Worm (Caenorhabditis elegans) whole organism, late embryonic: Measurements from ENCODE around the gene gst-37.

Experiments used
- C08G9.2 ChIP-seq: sonication (generic microtip); optimal IDR thresholded peaks from 2 replicates; lab custom pipeline; 2016; ENCODE audit warnings: mild to moderate bottlenecking, missing genetic modification characterization, moderate library complexity, missing compliant biosample characterization
- C38D4.7 ChIP-seq: fragments of 200-800 bp; sonication (Bioruptor generic); optimal IDR thresholded peaks from 2 replicates; lab custom pipeline; 2018; ENCODE audit warnings: mild to moderate bottlenecking, missing genetic modification characterization, moderate library complexity, missing compliant biosample characterization
- K02D7.2 ChIP-seq: sonication (generic microtip); optimal IDR thresholded peaks from 2 replicates; lab custom pipeline; 2017; ENCODE audit warnings: mild to moderate bottlenecking, missing genetic modification characterization, missing compliant biosample characterization
- K09A11.1 ChIP-seq: sonication (generic microtip); optimal IDR thresholded peaks from 2 replicates; lab custom pipeline; 2017; ENCODE audit warnings: antibody characterized with exemption, mild to moderate bottlenecking, missing genetic modification characterization, missing compliant biosample characterization; ENCODE audit not compliant: insufficient read depth
- T23F11.4 ChIP-seq: fragments of 200-800 bp; sonication (Bioruptor generic); optimal IDR thresholded peaks from 2 replicates; lab custom pipeline; 2018; ENCODE audit warnings: mild to moderate bottlenecking, missing genetic modification characterization, missing compliant biosample characterization
- Y22D7AL.16 ChIP-seq: sonication (generic microtip); optimal IDR thresholded peaks from 2 replicates; lab custom pipeline; 2016; ENCODE audit warnings: missing genetic modification characterization, missing compliant biosample characterization
- ahr-1 ChIP-seq: sonication (generic microtip); optimal IDR thresholded peaks from 2 replicates; lab custom pipeline; 2016; ENCODE audit warnings: missing genetic modification characterization, missing compliant biosample characterization
- ama-1 ChIP-seq: fragments of 150-350 bp; optimal IDR thresholded peaks from 2 replicates; lab custom pipeline; 2014
- ceh-14 ChIP-seq: sonication (generic microtip); optimal IDR thresholded peaks from 2 replicates; lab custom pipeline; 2016; ENCODE audit warnings: missing genotype, missing genetic modification characterization, missing compliant biosample characterization
- ceh-18 ChIP-seq: sonication (generic microtip); optimal IDR thresholded peaks from 2 replicates; lab custom pipeline; 2016; ENCODE audit warnings: missing genetic modification characterization, missing compliant biosample characterization
- ceh-2 ChIP-seq: sonication (generic microtip); optimal IDR thresholded peaks from 2 replicates; lab custom pipeline; 2016; ENCODE audit warnings: missing genotype, missing genetic modification characterization, missing compliant biosample characterization
- ceh-24 ChIP-seq: sonication (generic microtip); optimal IDR thresholded peaks from 2 replicates; lab custom pipeline; 2016; ENCODE audit warnings: mild to moderate bottlenecking, missing genetic modification characterization, missing compliant biosample characterization
- ceh-30 ChIP-seq: fragments of 150-350 bp; optimal IDR thresholded peaks from 2 replicates; lab custom pipeline; 2014; ENCODE audit warnings: missing biosample characterization, missing genetic modification characterization
- ceh-45 ChIP-seq: fragments of 200-800 bp; sonication (Bioruptor generic); IDR thresholded peaks from 2 replicates; pipeline ENCODE4 v1.3.6; 2022; ENCODE audit warnings: missing genetic modification reagents, missing genetic modification characterization, missing compliant biosample characterization
- che-1 ChIP-seq: sonication (generic microtip); optimal IDR thresholded peaks from 2 replicates; lab custom pipeline; 2016; ENCODE audit warnings: mild to moderate bottlenecking, missing genetic modification characterization, missing compliant biosample characterization
- dmd-4 ChIP-seq: sonication (generic microtip); optimal IDR thresholded peaks from 2 replicates; lab custom pipeline; 2016; ENCODE audit warnings: borderline replicate concordance, missing genetic modification characterization, missing compliant biosample characterization
- dve-1 ChIP-seq: sonication (generic microtip); optimal IDR thresholded peaks from 2 replicates; lab custom pipeline; 2017; ENCODE audit warnings: antibody characterized with exemption, mild to moderate bottlenecking, missing genetic modification characterization, missing compliant biosample characterization
- elt-2 ChIP-seq: sonication (generic microtip); optimal IDR thresholded peaks from 2 replicates; lab custom pipeline; 2016; ENCODE audit warnings: missing genetic modification reagents, missing genetic modification characterization, missing compliant biosample characterization
- eyg-1 ChIP-seq: sonication (generic microtip); optimal IDR thresholded peaks from 2 replicates; lab custom pipeline; 2016; ENCODE audit warnings: missing genotype, missing genetic modification characterization, missing compliant biosample characterization
- fkh-10 ChIP-seq: fragments of 150-350 bp; optimal IDR thresholded peaks from 2 replicates; lab custom pipeline; 2014; ENCODE audit warnings: missing biosample characterization, missing genetic modification reagents, missing genetic modification characterization
- hlh-6 ChIP-seq: sonication (generic microtip); optimal IDR thresholded peaks from 2 replicates; lab custom pipeline; 2016; ENCODE audit warnings: missing genotype, missing genetic modification characterization, missing compliant biosample characterization
- lim-6 ChIP-seq: sonication (generic microtip); optimal IDR thresholded peaks from 2 replicates; lab custom pipeline; 2016; ENCODE audit warnings: missing genetic modification characterization, missing compliant biosample characterization
- lin-11 ChIP-seq: fragments of 200-800 bp; sonication (Bioruptor generic); optimal IDR thresholded peaks from 2 replicates; lab custom pipeline; 2018; ENCODE audit warnings: mild to moderate bottlenecking, missing genetic modification characterization, missing compliant biosample characterization
- madf-2 ChIP-seq: sonication (generic microtip); optimal IDR thresholded peaks from 2 replicates; lab custom pipeline; 2017; ENCODE audit warnings: missing genetic modification characterization, missing compliant biosample characterization
- nhr-232 ChIP-seq: sonication (generic microtip); optimal IDR thresholded peaks from 2 replicates; lab custom pipeline; 2016; ENCODE audit warnings: missing genetic modification characterization, missing compliant biosample characterization
- odd-2 ChIP-seq: sonication (generic microtip); optimal IDR thresholded peaks from 2 replicates; lab custom pipeline; 2017; ENCODE audit warnings: antibody characterized with exemption, mild to moderate bottlenecking, missing genetic modification characterization, missing compliant biosample characterization
- pros-1 ChIP-seq: fragments of 150-350 bp; optimal IDR thresholded peaks from 2 replicates; lab custom pipeline; 2014; ENCODE audit warnings: missing biosample characterization, missing genetic modification reagents, missing genetic modification characterization
- ref-2 ChIP-seq: sonication (generic microtip); optimal IDR thresholded peaks from 2 replicates; lab custom pipeline; 2016; ENCODE audit warnings: missing genetic modification characterization, missing compliant biosample characterization
- rnt-1 ChIP-seq: sonication (generic microtip); optimal IDR thresholded peaks from 2 replicates; lab custom pipeline; 2016; ENCODE audit warnings: missing genetic modification characterization, missing compliant biosample characterization
- sdc-2 ChIP-seq: sonication (generic microtip); optimal IDR thresholded peaks from 2 replicates; lab custom pipeline; 2016; ENCODE audit warnings: missing genotype, missing genetic modification characterization, missing compliant biosample characterization
- sox-2 ChIP-seq: fragments of 200-800 bp; sonication (Bioruptor generic); IDR thresholded peaks from 2 replicates; pipeline ENCODE4 v1.3.6; 2022; ENCODE audit warnings: missing genetic modification reagents, missing genetic modification characterization, missing compliant biosample characterization
- tbx-2 ChIP-seq: sonication (generic microtip); optimal IDR thresholded peaks from 2 replicates; lab custom pipeline; 2016; ENCODE audit warnings: missing genetic modification characterization, missing compliant biosample characterization
- unc-55 ChIP-seq: sonication (generic microtip); optimal IDR thresholded peaks from 2 replicates; lab custom pipeline; 2017; ENCODE audit warnings: missing biosample characterization, missing genetic modification reagents, missing genetic modification characterization
- zip-5 ChIP-seq: sonication (generic microtip); optimal IDR thresholded peaks from 2 replicates; lab custom pipeline; 2016; ENCODE audit warnings: missing genetic modification characterization, missing compliant biosample characterization
- ztf-16 ChIP-seq: sonication (generic microtip); optimal IDR thresholded peaks from 2 replicates; lab custom pipeline; 2017; ENCODE audit warnings: missing genetic modification characterization, missing compliant biosample characterization

Gene gst-37

DNA sequence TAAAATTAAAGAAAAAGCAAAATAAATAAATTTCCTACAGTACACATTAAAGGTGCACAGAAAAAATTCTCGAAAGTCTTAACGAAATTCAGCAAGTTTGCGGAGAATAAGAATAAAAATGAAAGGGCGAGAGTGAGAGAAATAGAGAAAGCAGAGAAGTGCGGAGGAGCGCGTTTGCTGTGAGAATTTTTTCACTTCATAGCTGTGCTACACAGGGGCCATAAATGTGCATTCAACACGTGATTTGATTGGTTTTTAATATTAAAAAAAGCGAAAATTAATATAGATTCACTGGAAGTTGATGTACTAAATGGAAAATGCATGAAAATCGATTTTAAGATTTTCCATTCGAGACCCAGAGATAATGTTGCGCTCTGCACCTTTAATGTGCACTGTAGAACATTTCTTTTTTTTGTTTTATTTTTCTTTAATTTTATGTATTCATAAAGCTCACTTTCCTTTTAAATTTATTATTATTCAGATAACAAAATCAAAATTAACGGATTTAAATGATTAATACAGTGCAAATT is 3.3 kb upstream of the gst-37 start, which contains the start of gene Y32G9A.2:
Gene Y32G9A.2, plus strand, starts transcription at position 480 of the 530 bp plus-strand sequence.
- TF ChIP-seq ceh-14 (tag; lab: Kevin White, UChicago) = no peak
- TF ChIP-seq fkh-10 (GFP tag; lab: Kevin White, UChicago) = no peak
- TF ChIP-seq unc-55 (GFP tag; lab: Kevin White, UChicago) = no peak
- TF ChIP-seq lin-11 (tag; lab: Kevin White, UChicago) = no peak
- TF ChIP-seq tbx-2 = no peak
- TF ChIP-seq ama-1 (lab: Kevin White, UChicago) = no peak
- no peak for TF ChIP-seq T23F11.4 (GFP tag; lab: Kevin White, UChicago)
- TF ChIP-seq dve-1 = no peak
- no peak for TF ChIP-seq C08G9.2
- TF ChIP-seq ahr-1 (tag; lab: Kevin White, UChicago) = no peak
- TF ChIP-seq ref-2 (tag; lab: Kevin White, UChicago) = no peak
- TF ChIP-seq Y22D7AL.16 (tag; lab: Kevin White, UChicago) = no peak
- no peak for TF ChIP-seq sox-2 (GFP tag; lab: Robert Waterston, UW)
- no peak for TF ChIP-seq rnt-1
- no peak for TF ChIP-seq ceh-2 (tag; lab: Kevin White, UChicago)
- no peak for TF ChIP-seq che-1 (tag; lab: Kevin White, UChicago)
- TF ChIP-seq K09A11.1 (tag; lab: Kevin White, UChicago) = no peak
- no peak for TF ChIP-seq lim-6
- no peak for TF ChIP-seq K02D7.2

DNA sequence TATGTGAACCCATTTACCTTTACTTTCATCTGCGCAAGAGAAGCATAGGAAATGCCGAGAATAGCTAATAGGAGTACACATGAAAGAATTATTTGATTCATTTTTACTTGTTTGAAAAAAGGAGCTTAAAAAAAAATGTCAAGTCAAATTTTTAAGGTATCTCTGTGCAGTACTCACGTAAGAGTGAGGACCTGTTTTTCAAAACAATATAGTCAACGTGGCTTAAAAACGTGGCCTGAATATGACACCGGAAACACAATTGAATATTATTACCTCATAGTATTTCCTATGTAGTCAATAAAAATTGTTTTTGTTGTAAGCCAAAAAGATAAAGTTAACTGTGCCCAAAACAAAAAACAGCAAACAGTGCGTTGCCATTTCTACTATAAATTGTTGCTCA is 1.3 kb upstream of the gst-37 start, which contains the start of gene Y32G9A.12:
Gene Y32G9A.12, minus strand, starts transcription at position 101 of the 400 bp plus-strand sequence.
- TF ChIP-seq ceh-24 (no peak), sdc-2 (tag; lab: Kevin White, UChicago) (no peak), dmd-4 (tag; lab: Kevin White, UChicago) (no peak), K09A11.1 (tag; lab: Kevin White, UChicago) (no peak), nhr-232 (tag; lab: Kevin White, UChicago) (no peak), ceh-2 (tag; lab: Kevin White, UChicago) (no peak), fkh-10 (GFP tag; lab: Kevin White, UChicago) (no peak), ceh-18 (tag; lab: Kevin White, UChicago) (no peak), K02D7.2 (no peak), madf-2 (no peak), eyg-1 (tag; lab: Kevin White, UChicago) (no peak), zip-5 (tag; lab: Kevin White, UChicago) (no peak), rnt-1 (no peak), tbx-2 (no peak), ref-2 (tag; lab: Kevin White, UChicago) (no peak), dve-1 (no peak), ceh-30 (no peak)

DNA sequence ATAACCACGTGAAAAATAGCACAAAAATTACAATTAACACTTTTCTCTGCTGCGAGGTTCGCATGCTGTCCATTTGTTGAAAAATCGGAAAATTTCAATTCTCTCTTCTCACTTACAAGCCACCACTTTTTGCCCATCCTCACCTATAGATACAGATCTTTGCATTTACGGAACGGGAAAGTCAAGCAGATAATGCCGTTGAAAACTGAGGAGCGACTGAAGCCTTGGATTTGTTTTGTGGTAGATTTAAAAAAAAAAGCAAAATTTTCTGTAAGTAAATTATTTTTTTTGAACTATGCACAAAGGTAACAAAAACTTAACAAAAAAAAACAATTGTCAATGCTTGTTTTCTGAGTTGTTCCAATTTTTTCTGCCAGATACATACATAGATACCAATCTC is 4.1 kb downstream of the gst-37 start, which contains the start of gene T06A1.1:
Gene T06A1.1, minus strand, starts transcription at position 101 of the 400 bp plus-strand sequence.
- TF ChIP-seq ref-2 (tag; lab: Kevin White, UChicago) = no peak
- no peak for TF ChIP-seq pros-1
- TF ChIP-seq nhr-232 (tag; lab: Kevin White, UChicago) = no peak
- no peak for TF ChIP-seq che-1 (tag; lab: Kevin White, UChicago)
- TF ChIP-seq sox-2 (GFP tag; lab: Robert Waterston, UW) = no peak
- no peak for TF ChIP-seq ceh-45 (GFP tag; lab: Robert Waterston, UW)
- TF ChIP-seq C38D4.7 (GFP tag; lab: Kevin White, UChicago) = no peak

ce11 chrV:1927015-1927414 is 5.6 kb downstream of the gst-37 start, which contains the start of gene T06A1.5:
TSS of gene T06A1.5 (plus strand) at chrV:1927223.
- TF ChIP-seq odd-2 (tag; lab: Kevin White, UChicago) (no peak), elt-2 (peak; percentile 70)

DNA sequence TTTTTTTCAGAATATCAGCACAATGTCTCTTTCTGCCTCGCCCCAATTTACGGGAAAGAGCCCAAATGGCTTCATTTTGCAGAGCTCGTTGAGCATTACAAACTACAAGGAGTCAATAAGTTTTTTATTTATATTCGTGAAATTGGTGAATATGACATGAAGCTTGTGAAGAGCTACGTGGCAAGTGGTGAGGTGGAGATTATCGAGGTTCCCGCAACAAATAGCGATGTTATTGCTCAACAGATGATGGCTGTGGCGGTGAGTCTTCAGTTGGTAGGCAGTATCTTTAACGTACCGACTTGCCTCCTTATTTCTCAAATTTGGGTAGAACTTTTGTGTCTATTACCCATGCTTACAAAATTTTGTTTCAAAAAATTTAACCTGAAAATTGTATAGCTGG is 7.1 kb downstream of the gst-37 start:
- TF ChIP-seq hlh-6 (tag; lab: Kevin White, UChicago) (no peak), ahr-1 (tag; lab: Kevin White, UChicago) (no peak), ref-2 (tag; lab: Kevin White, UChicago) (no peak), ztf-16 (tag; lab: Kevin White, UChicago) (no peak)
